Worm (Caenorhabditis elegans) whole organism, mixed stage, embryonic: ENCODE data around the gene gon-1.

ENCODE experiments used
- blmp-1 ChIP-seq: fragments of 150-350 bp; optimal IDR thresholded peaks from 2 replicates; lab custom pipeline; 2014; ENCODE audit warnings: missing biosample characterization, missing genetic modification characterization
- ces-1 ChIP-seq: fragments of 150-350 bp; optimal IDR thresholded peaks from 2 replicates; lab custom pipeline; 2014; ENCODE audit warnings: missing biosample characterization, missing genetic modification reagents, missing genetic modification characterization
- hlh-1 ChIP-seq: fragments of 150-350 bp; optimal IDR thresholded peaks from 2 replicates; lab custom pipeline; 2014; ENCODE audit warnings: missing biosample characterization, missing genetic modification reagents, missing genetic modification characterization
- mep-1 ChIP-seq: fragments of 150-350 bp; optimal IDR thresholded peaks from 2 replicates; lab custom pipeline; 2017; ENCODE audit warnings: missing biosample characterization, missing genetic modification reagents, missing genetic modification characterization, inconsistent platforms
- pha-4 ChIP-seq: fragments of 150-350 bp; optimal IDR thresholded peaks from 2 replicates; lab custom pipeline; 2018; ENCODE audit warnings: missing biosample characterization, missing genetic modification reagents, missing genetic modification characterization

gon-1 gene

ce11 chrIV:9884257-9884656 lies 69.0 kb downstream of the gon-1 start, which contains the start of the genes prp-18 and mccc-1:
TSS of gene prp-18 (minus strand) at chrIV:9884383.
TSS of gene mccc-1 (plus strand) at chrIV:9884570.
- TF ChIP-seq pha-4 (tag; lab: Kevin White, UChicago) = peak; percentile 36
- TF ChIP-seq mep-1 (tag; lab: Kevin White, UChicago) = peak; percentile 46
- TF ChIP-seq blmp-1 = no peak
- peak; percentile 87 for TF ChIP-seq ces-1 (GFP tag; lab: Kevin White, UChicago)
- no peak for TF ChIP-seq hlh-1 (tag; lab: Kevin White, UChicago)
